Worm (Caenorhabditis elegans) whole organism, L4/young adult: ENCODE results near the gene ZK1128.3.

Experiments
- W03F9.2 ChIP-seq: fragments of 150-350 bp; optimal IDR thresholded peaks from 2 replicates; lab custom pipeline; 2014; ENCODE audit warnings: missing biosample characterization, missing genetic modification characterization
- dao-5 ChIP-seq: sonication (generic microtip); optimal IDR thresholded peaks from 2 replicates; lab custom pipeline; 2016; ENCODE audit warnings: missing genotype, missing genetic modification characterization, moderate library complexity, missing compliant biosample characterization
- him-1 ChIP-seq: sonication (generic microtip); optimal IDR thresholded peaks from 2 replicates; lab custom pipeline; 2016; ENCODE audit warnings: missing genotype, missing genetic modification reagents, missing genetic modification characterization, missing compliant biosample characterization

DNA sequence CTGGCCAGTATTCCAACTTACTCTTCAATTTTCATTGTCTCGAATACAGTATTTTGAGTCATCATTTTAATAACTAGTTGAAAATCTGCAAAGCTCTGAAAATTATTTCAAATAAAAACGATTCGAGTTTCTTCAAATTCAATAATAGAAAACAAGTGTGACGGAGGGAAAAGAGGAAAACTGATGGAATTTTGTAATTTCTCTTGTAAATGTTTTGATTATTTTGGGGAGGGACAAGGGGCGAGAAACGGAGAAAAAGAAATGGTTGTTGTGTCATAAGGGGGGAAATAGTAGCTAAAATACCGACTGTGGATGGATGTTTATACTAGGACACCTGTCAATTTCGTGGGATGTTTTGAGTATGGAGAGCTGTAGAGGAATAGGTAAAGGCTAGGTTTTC lies 40.6 kb downstream of the ZK1128.3 start, which contains the start of gene T16G12.9:
- TF ChIP-seq him-1 (no peak), dao-5 (tag; lab: Kevin White, UChicago) (no peak), W03F9.2 (no peak)
